Fruit fly (Drosophila melanogaster) whole organism, adult: Measurements from ENCODE around the gene Neb-cGP.

Experiments
- CG14711 ChIP-seq: fragments of 200-800 bp; sonication (Bioruptor generic); optimal IDR thresholded peaks from 2 replicates; lab custom pipeline; 2018; ENCODE audit warnings: missing biosample characterization, mild to moderate bottlenecking, missing genetic modification characterization, moderate library complexity
- CG7045 ChIP-seq: fragments of 200-800 bp; sonication (Bioruptor generic); optimal IDR thresholded peaks from 2 replicates; lab custom pipeline; 2017; ENCODE audit warnings: missing biosample characterization, mild to moderate bottlenecking, missing genetic modification characterization
- CG7101 ChIP-seq: fragments of 200-800 bp; sonication (Bioruptor generic); optimal IDR thresholded peaks from 2 replicates; lab custom pipeline; 2018; ENCODE audit warnings: missing biosample characterization, mild to moderate bottlenecking, missing genetic modification characterization, moderate library complexity
- Crg-1 ChIP-seq: fragments of 200-800 bp; sonication (Bioruptor generic); optimal IDR thresholded peaks from 2 replicates; lab custom pipeline; 2016; ENCODE audit warnings: missing biosample characterization, missing genetic modification characterization
- bab1 ChIP-seq: fragments of 200-800 bp; sonication (Bioruptor generic); optimal IDR thresholded peaks from 3 replicates; lab custom pipeline; 2019; ENCODE audit warnings: missing biosample characterization, mild to moderate bottlenecking, missing genetic modification characterization, moderate library complexity
- kay ChIP-seq: fragments of 200-800 bp; sonication (Bioruptor generic); peaks from one replicate; lab custom pipeline; 2016; ENCODE audit warnings: missing biosample characterization, missing genetic modification characterization, borderline replicate concordance
- tj ChIP-seq: fragments of 200-800 bp; sonication (Bioruptor generic); optimal IDR thresholded peaks from 3 replicates; lab custom pipeline; 2017; ENCODE audit warnings: missing biosample characterization, mild to moderate bottlenecking, missing genetic modification characterization, moderate library complexity

dm6 chrX:10478443-10479368 lies 18.2 kb downstream of the Neb-cGP start, which contains the start of the genes CG2887 and PPP4R2r:
- TF ChIP-seq CG7045 (GFP tag; lab: Kevin White, UChicago): no peak
- peak; percentile 87 for TF ChIP-seq tj
- peak; percentile 12 for TF ChIP-seq CG14711
- peak; percentile 78 for TF ChIP-seq bab1
- TF ChIP-seq Crg-1: peak; percentile 13
- peak; percentile 41 for TF ChIP-seq CG7101
- no peak for TF ChIP-seq kay (GFP tag; lab: Kevin White, UChicago)
